Worm (Caenorhabditis elegans): Measurements from ENCODE around the gene duo-1.

The duo-1 gene

ce11 chrV:11545227-11545626 lies 9.2 kb upstream of the duo-1 start, which contains the start of gene F38B7.10:
Gene F38B7.10 (plus strand): TSS chrV:11545527.
- TF ChIP-seq pha-4 (tag; optimal IDR thresholded peaks at IDR 0.05) = no peak
- no peak for TF ChIP-seq blmp-1 (tag; optimal IDR thresholded peaks at IDR 0.05)
- TF ChIP-seq flh-1 (GFP tag; optimal IDR thresholded peaks at IDR 0.05) = no peak
- TF ChIP-seq nhr-2 (tag; optimal IDR thresholded peaks at IDR 0.05) = no peak
- TF ChIP-seq mls-2 (tag; optimal IDR thresholded peaks at IDR 0.05) = no peak
- TF ChIP-seq nhr-28 (tag; optimal IDR thresholded peaks at IDR 0.05) = no peak
- no peak for TF ChIP-seq lin-13 (tag; optimal IDR thresholded peaks at IDR 0.05)
- no peak for TF ChIP-seq elt-1 (tag; optimal IDR thresholded peaks at IDR 0.05; ENCODE audit: borderline replicate concordance, insufficient read depth)
- no peak for TF ChIP-seq nhr-237 (tag; optimal IDR thresholded peaks at IDR 0.05)
- no peak for TF ChIP-seq nhr-76 (tag; optimal IDR thresholded peaks at IDR 0.05)
- TF ChIP-seq mab-5 (tag; optimal IDR thresholded peaks at IDR 0.05) = no peak
- TF ChIP-seq unc-120 (tag; optimal IDR thresholded peaks at IDR 0.05; ENCODE audit: poor library complexity, severe bottlenecking) = no peak

- TF ChIP-seq pha-4 (tag; optimal IDR thresholded peaks at IDR 0.05) (no peak), unc-120 (tag; optimal IDR thresholded peaks at IDR 0.05; ENCODE audit: poor library complexity, severe bottlenecking) (no peak), zip-8 (tag; optimal IDR thresholded peaks at IDR 0.05) (no peak), nhr-2 (tag; optimal IDR thresholded peaks at IDR 0.05) (no peak), ceh-39 (tag; optimal IDR thresholded peaks at IDR 0.05) (no peak), nhr-28 (tag; optimal IDR thresholded peaks at IDR 0.05) (no peak), mep-1 (tag; optimal IDR thresholded peaks at IDR 0.05) (no peak), mls-2 (tag; optimal IDR thresholded peaks at IDR 0.05) (no peak), blmp-1 (tag; optimal IDR thresholded peaks at IDR 0.05) (no peak), elt-3 (tag; optimal IDR thresholded peaks at IDR 0.05) (no peak)
These were observed 7.6 kb upstream of the duo-1 start, which contains the start of gene F38B7.11 for ce11 chrV:11546795-11547194. Gene F38B7.11 (plus strand): TSS chrV:11547095.

ce11 chrV:11548914-11549406 lies 5.5 kb upstream of the duo-1 start, which contains the start of the genes F38B7.17 and F38B7.3:
Gene F38B7.17 (minus strand): TSS chrV:11548964.
Gene F38B7.3 (plus strand): TSS chrV:11549107.
- TF ChIP-seq nhr-237 (tag; optimal IDR thresholded peaks at IDR 0.05) (no peak), cnd-1 (tag; optimal IDR thresholded peaks at IDR 0.05) (peak; percentile 84), ceh-83 (GFP tag; optimal IDR thresholded peaks at IDR 0.05) (no peak), lin-13 (tag; optimal IDR thresholded peaks at IDR 0.05) (no peak), flh-1 (GFP tag; optimal IDR thresholded peaks at IDR 0.05) (no peak), ces-1 (GFP tag; optimal IDR thresholded peaks at IDR 0.05) (peak; percentile 30), tbx-8 (GFP tag; optimal IDR thresholded peaks at IDR 0.05) (no peak), pha-4 (tag; optimal IDR thresholded peaks at IDR 0.05) (peak; percentile 50), lin-32 (GFP tag; optimal IDR thresholded peaks at IDR 0.05) (peak; percentile 11), sptf-1 (tag; optimal IDR thresholded peaks at IDR 0.05) (no peak), hlh-1 (tag; optimal IDR thresholded peaks at IDR 0.05) (peak; percentile 49), elt-3 (tag; optimal IDR thresholded peaks at IDR 0.05) (no peak), ceh-43 (GFP tag; optimal IDR thresholded peaks at IDR 0.05) (no peak), mls-2 (tag; optimal IDR thresholded peaks at IDR 0.05) (no peak), unc-120 (tag; optimal IDR thresholded peaks at IDR 0.05; ENCODE audit: poor library complexity, severe bottlenecking) (peak; percentile 30), snpc-4 (tag; optimal IDR thresholded peaks at IDR 0.05) (no peak), nhr-12 (tag; optimal IDR thresholded peaks at IDR 0.05) (no peak), sem-2 (GFP tag; optimal IDR thresholded peaks at IDR 0.05) (no peak), unc-39 (tag; optimal IDR thresholded peaks at IDR 0.05) (no peak), nhr-76 (tag; optimal IDR thresholded peaks at IDR 0.05) (no peak), unc-62 (GFP tag; optimal IDR thresholded peaks at IDR 0.05) (peak; percentile 40), bed-3 (GFP tag; optimal IDR thresholded peaks at IDR 0.05) (no peak), nhr-2 (tag; optimal IDR thresholded peaks at IDR 0.05) (no peak), ztf-11 (tag; optimal IDR thresholded peaks at IDR 0.05) (no peak), lsy-2 (tag; optimal IDR thresholded peaks at IDR 0.05) (peak; percentile 13)

- TF ChIP-seq mep-1 (tag; optimal IDR thresholded peaks at IDR 0.05) = no peak
- TF ChIP-seq ceh-43 (GFP tag; optimal IDR thresholded peaks at IDR 0.05) = no peak
- TF ChIP-seq nhr-2 (tag; optimal IDR thresholded peaks at IDR 0.05) = no peak
- no peak for TF ChIP-seq ces-1 (GFP tag; optimal IDR thresholded peaks at IDR 0.05)
- TF ChIP-seq nhr-237 (tag; optimal IDR thresholded peaks at IDR 0.05) = no peak
- TF ChIP-seq mls-2 (tag; optimal IDR thresholded peaks at IDR 0.05) = no peak
- TF ChIP-seq mab-5 (tag; optimal IDR thresholded peaks at IDR 0.05) = no peak
These were observed 2.1 kb upstream of the duo-1 start, which contains the start of gene srx-85 for ce11 chrV:11552379-11552778. Gene srx-85 (plus strand): TSS chrV:11552679.
